Worm (Caenorhabditis elegans): ENCODE results near the gene pes-8.

The pes-8 gene

DNA sequence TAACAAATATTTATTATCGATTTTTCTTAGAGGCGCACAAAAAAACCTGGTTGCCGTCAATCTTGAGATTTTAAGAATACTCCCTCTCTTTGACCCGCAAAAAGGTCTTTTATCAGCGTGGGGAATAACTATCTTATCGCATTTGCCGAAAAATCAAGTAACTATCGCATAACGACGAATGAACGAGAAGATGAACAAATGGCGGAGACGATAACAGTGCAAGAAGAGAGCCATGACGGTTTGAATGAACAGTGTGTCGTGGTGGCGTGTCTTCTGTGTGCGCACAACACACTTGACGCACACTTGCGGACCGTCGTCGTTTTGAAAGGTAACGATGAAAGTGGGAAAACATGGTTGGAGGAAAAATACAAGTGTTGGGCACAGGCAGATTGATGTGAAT lies 20.3 kb downstream of the pes-8 start:
- TF ChIP-seq nhr-84 (tag; optimal IDR thresholded peaks at IDR 0.05) (no peak), F16B12.6 (tag; optimal IDR thresholded peaks at IDR 0.05) (peak; percentile 81), mep-1 (tag; optimal IDR thresholded peaks at IDR 0.05) (peak; percentile 29), lin-39 (tag; optimal IDR thresholded peaks at IDR 0.05) (no peak), nhr-20 (tag; optimal IDR thresholded peaks at IDR 0.05) (peak; percentile 28), ama-1 (optimal IDR thresholded peaks at IDR 0.05) (no peak), pag-3 (tag; optimal IDR thresholded peaks at IDR 0.05; ENCODE audit: borderline replicate concordance, insufficient read depth) (no peak), sup-37 (GFP tag; optimal IDR thresholded peaks at IDR 0.05) (no peak), isw-1 (GFP tag; IDR thresholded peaks at IDR 0.05) (no peak), mef-2 (tag; optimal IDR thresholded peaks at IDR 0.05) (no peak), ces-1 (GFP tag; optimal IDR thresholded peaks at IDR 0.05) (no peak), alr-1 (tag; optimal IDR thresholded peaks at IDR 0.05; ENCODE audit: borderline replicate concordance) (no peak), zag-1 (tag; optimal IDR thresholded peaks at IDR 0.05) (no peak), rnt-1 (tag; optimal IDR thresholded peaks at IDR 0.05) (peak; percentile 14), ceh-90 (tag; optimal IDR thresholded peaks at IDR 0.05) (no peak), elt-3 (tag; optimal IDR thresholded peaks at IDR 0.05) (peak in 3 of 6 experiments; percentile 4 to 42 (median 14)), aly-2 (tag; optimal IDR thresholded peaks at IDR 0.05) (no peak), elt-2 (tag; optimal IDR thresholded peaks at IDR 0.05) (peak; percentile 75), dpl-1 (GFP tag; optimal IDR thresholded peaks at IDR 0.05) (peak in 2 of 3 experiments; percentile 0 to 6), lin-14 (GFP tag; optimal IDR thresholded peaks at IDR 0.05) (no peak), C04F5.9 (tag; optimal IDR thresholded peaks at IDR 0.05) (no peak), dsc-1 (tag; optimal IDR thresholded peaks at IDR 0.05) (no peak), nhr-28 (tag; optimal IDR thresholded peaks at IDR 0.05) (no peak), xbp-1 (tag; optimal IDR thresholded peaks at IDR 0.05) (peak; percentile 1), sox-4 (tag; optimal IDR thresholded peaks at IDR 0.05) (no peak), nhr-85 (tag) (no peak), mab-9 (GFP tag; IDR thresholded peaks at IDR 0.05) (no peak), nhr-71 (tag; optimal IDR thresholded peaks at IDR 0.05) (peak; percentile 39), nhr-76 (tag; optimal IDR thresholded peaks at IDR 0.05) (no peak), fkh-4 (tag; optimal IDR thresholded peaks at IDR 0.05; ENCODE audit: borderline replicate concordance) (no peak), irx-1 (tag; optimal IDR thresholded peaks at IDR 0.05) (no peak), hlh-4 (tag; optimal IDR thresholded peaks at IDR 0.05) (no peak), nhr-11 (tag; optimal IDR thresholded peaks at IDR 0.05) (no peak), sptf-1 (tag; optimal IDR thresholded peaks at IDR 0.05) (no peak), nhr-12 (tag; optimal IDR thresholded peaks at IDR 0.05) (no peak), snu-23 (GFP tag; optimal IDR thresholded peaks at IDR 0.05) (peak; percentile 48), hpl-2 (GFP tag; optimal IDR thresholded peaks at IDR 0.05) (no peak), zip-4 (GFP tag; optimal IDR thresholded peaks at IDR 0.05) (no peak), unc-86 (tag; optimal IDR thresholded peaks at IDR 0.05) (no peak), unc-62 (GFP tag; optimal IDR thresholded peaks at IDR 0.05) (no peak), egl-13 (tag; optimal IDR thresholded peaks at IDR 0.05) (no peak), hlh-17 (GFP tag; optimal IDR thresholded peaks at IDR 0.05; ENCODE audit: borderline replicate concordance) (no peak), fkh-8 (tag; optimal IDR thresholded peaks at IDR 0.05) (no peak), lin-15B (tag; optimal IDR thresholded peaks at IDR 0.05) (no peak), lin-35 (GFP tag; optimal IDR thresholded peaks at IDR 0.05) (peak in 1 of 2 experiments; percentile 58), ztf-11 (tag; optimal IDR thresholded peaks at IDR 0.05) (no peak), ets-5 (GFP tag; IDR thresholded peaks at IDR 0.05) (no peak), jun-1 (tag; optimal IDR thresholded peaks at IDR 0.05) (peak; percentile 27), swsn-7 (tag; optimal IDR thresholded peaks at IDR 0.05) (no peak), ceh-82 (tag; optimal IDR thresholded peaks at IDR 0.05) (peak in 1 of 3 experiments; percentile 39), nhr-47 (tag; optimal IDR thresholded peaks at IDR 0.05) (no peak), blmp-1 (tag; optimal IDR thresholded peaks at IDR 0.05) (peak; percentile 29), pqm-1 (tag; optimal IDR thresholded peaks at IDR 0.05) (no peak), fkh-10 (GFP tag; optimal IDR thresholded peaks at IDR 0.05) (no peak)

Measured in whole organism, L1 larva.